Fruit fly (Drosophila melanogaster) whole organism, prepupa: ENCODE data around the gene CG9263.

Source experiments
- Blimp-1 ChIP-seq: fragments of 200-800 bp; sonication (Bioruptor generic); optimal IDR thresholded peaks from 3 replicates; lab custom pipeline; 2017; ENCODE audit warnings: missing biosample characterization, missing genetic modification characterization, mild to moderate bottlenecking, moderate library complexity, missing genetic modification reagents
- CG10631 ChIP-seq: fragments of 200-800 bp; sonication (Bioruptor generic); optimal IDR thresholded peaks from 2 replicates; lab custom pipeline; 2016; ENCODE audit warnings: missing biosample characterization, missing genetic modification characterization
- CG10669 ChIP-seq: fragments of 200-800 bp; sonication (Bioruptor generic); optimal IDR thresholded peaks from 3 replicates; lab custom pipeline; 2018; ENCODE audit warnings: missing biosample characterization, mild to moderate bottlenecking, missing genetic modification characterization, moderate library complexity
- CG1621 ChIP-seq: fragments of 200-800 bp; sonication (Bioruptor generic); optimal IDR thresholded peaks from 3 replicates; lab custom pipeline; 2018; ENCODE audit warnings: missing biosample characterization, mild to moderate bottlenecking, missing genetic modification characterization
- CG16779 ChIP-seq: fragments of 200-800 bp; sonication (Bioruptor generic); optimal IDR thresholded peaks from 3 replicates; lab custom pipeline; 2017; ENCODE audit warnings: missing biosample characterization, mild to moderate bottlenecking, missing genetic modification characterization
- CG3032 ChIP-seq: fragments of 200-800 bp; optimal IDR thresholded peaks from 2 replicates; lab custom pipeline; 2019; ENCODE audit warnings: missing biosample characterization, mild to moderate bottlenecking, missing genetic modification characterization, moderate library complexity
- CG32006 ChIP-seq: fragments of 200-800 bp; sonication (Bioruptor generic); optimal IDR thresholded peaks from 3 replicates; lab custom pipeline; 2017; ENCODE audit warnings: missing biosample characterization, mild to moderate bottlenecking, missing genetic modification characterization
- CG34406 ChIP-seq: fragments of 200-800 bp; sonication (Bioruptor generic); optimal IDR thresholded peaks from 3 replicates; lab custom pipeline; 2016; ENCODE audit warnings: missing biosample characterization, missing genetic modification characterization
- CG3919 ChIP-seq: fragments of 200-800 bp; sonication (Bioruptor generic); optimal IDR thresholded peaks from 3 replicates; lab custom pipeline; 2016; ENCODE audit warnings: missing biosample characterization, missing genetic modification characterization
- CG4318 ChIP-seq: fragments of 200-800 bp; sonication (Bioruptor generic); optimal IDR thresholded peaks from 3 replicates; lab custom pipeline; 2017; ENCODE audit warnings: missing biosample characterization, mild to moderate bottlenecking, missing genetic modification characterization
- CG6163 ChIP-seq: fragments of 200-800 bp; sonication (Bioruptor generic); IDR thresholded peaks from 3 replicates; pipeline ENCODE4 v1.3.6; 2022; ENCODE audit warnings: missing biosample characterization, missing genetic modification characterization
- CG6276 ChIP-seq: fragments of 200-800 bp; sonication (Bioruptor generic); optimal IDR thresholded peaks from 2 replicates; lab custom pipeline; 2017; ENCODE audit warnings: missing biosample characterization, mild to moderate bottlenecking, missing genetic modification characterization
- CG6792 ChIP-seq: fragments of 200-800 bp; sonication (Bioruptor generic); optimal IDR thresholded peaks from 3 replicates; lab custom pipeline; 2016; ENCODE audit warnings: missing biosample characterization, missing genetic modification characterization
- CG6808 ChIP-seq: fragments of 200-800 bp; sonication (Bioruptor generic); optimal IDR thresholded peaks from 3 replicates; lab custom pipeline; 2017; ENCODE audit warnings: missing biosample characterization, missing genetic modification characterization, mild to moderate bottlenecking, moderate library complexity, missing genetic modification reagents
- CG6854 ChIP-seq: fragments of 200-800 bp; sonication (Bioruptor generic); optimal IDR thresholded peaks from 2 replicates; lab custom pipeline; 2017; ENCODE audit warnings: missing biosample characterization, mild to moderate bottlenecking, missing genetic modification characterization
- CG7368 ChIP-seq: fragments of 200-800 bp; sonication (Bioruptor generic); optimal IDR thresholded peaks from 3 replicates; lab custom pipeline; 2016; ENCODE audit warnings: missing biosample characterization, missing genetic modification characterization
- CG8119 ChIP-seq: fragments of 200-800 bp; sonication (Bioruptor generic); IDR thresholded peaks from 3 replicates; pipeline ENCODE4 v1.3.6; 2022; ENCODE audit warnings: missing biosample characterization, missing genetic modification characterization
- CG8319 ChIP-seq: fragments of 200-800 bp; sonication (Bioruptor generic); optimal IDR thresholded peaks from 3 replicates; lab custom pipeline; 2016; ENCODE audit warnings: missing biosample characterization, missing genetic modification characterization
- Eip78C ChIP-seq: fragments of 200-800 bp; sonication (Bioruptor generic); peaks from one replicate; lab custom pipeline; 2016; ENCODE audit warnings: missing biosample characterization, missing genetic modification characterization
- Ets21C ChIP-seq: fragments of 200-800 bp; sonication (Bioruptor generic); optimal IDR thresholded peaks from 3 replicates; lab custom pipeline; 2016; ENCODE audit warnings: missing biosample characterization, missing genetic modification characterization
- Gug ChIP-seq: fragments of 200-800 bp; sonication (Bioruptor generic); IDR thresholded peaks from 2 replicates; pipeline ENCODE4 v1.3.6; 2022; ENCODE audit warnings: missing biosample characterization, missing genetic modification characterization
- Hr38 ChIP-seq: sonication (Bioruptor generic); optimal IDR thresholded peaks from 2 replicates; lab custom pipeline; 2016; ENCODE audit warnings: missing biosample characterization, missing genetic modification characterization
- Hr39 ChIP-seq: fragments of 200-800 bp; sonication (Bioruptor generic); optimal IDR thresholded peaks from 2 replicates; lab custom pipeline; 2016; ENCODE audit warnings: missing biosample characterization, missing genetic modification characterization
- Hr4 ChIP-seq: fragments of 200-800 bp; sonication (Bioruptor generic); optimal IDR thresholded peaks from 3 replicates; lab custom pipeline; 2016; ENCODE audit warnings: missing biosample characterization, missing genetic modification characterization
- Lpt ChIP-seq: fragments of 200-800 bp; sonication (Bioruptor generic); optimal IDR thresholded peaks from 3 replicates; lab custom pipeline; 2016; ENCODE audit warnings: missing biosample characterization, missing genetic modification characterization
- OdsH ChIP-seq: fragments of 200-800 bp; sonication (Bioruptor generic); optimal IDR thresholded peaks from 3 replicates; lab custom pipeline; 2016; ENCODE audit warnings: missing biosample characterization, missing genetic modification characterization
- Smox ChIP-seq: fragments of 200-800 bp; sonication (Bioruptor generic); optimal IDR thresholded peaks from 3 replicates; lab custom pipeline; 2016; ENCODE audit warnings: missing biosample characterization, missing genetic modification characterization
- Sox14 ChIP-seq: fragments of 200-800 bp; sonication (Bioruptor generic); optimal IDR thresholded peaks from 3 replicates; lab custom pipeline; 2016; ENCODE audit warnings: missing biosample characterization, missing genetic modification characterization
- Sox15 ChIP-seq: fragments of 200-800 bp; sonication (Bioruptor generic); optimal IDR thresholded peaks from 3 replicates; lab custom pipeline; 2016; ENCODE audit warnings: missing biosample characterization, missing genetic modification characterization
- achi ChIP-seq: fragments of 200-800 bp; sonication (Bioruptor generic); optimal IDR thresholded peaks from 3 replicates; lab custom pipeline; 2016; ENCODE audit warnings: missing biosample characterization, missing genetic modification characterization
- acj6 ChIP-seq: fragments of 200-800 bp; sonication (Bioruptor generic); optimal IDR thresholded peaks from 3 replicates; lab custom pipeline; 2016; ENCODE audit warnings: missing biosample characterization, missing genetic modification characterization
- cyc ChIP-seq: fragments of 200-800 bp; sonication (Bioruptor generic); optimal IDR thresholded peaks from 3 replicates; lab custom pipeline; 2016; ENCODE audit warnings: missing biosample characterization, missing genetic modification characterization
- dac ChIP-seq: fragments of 200-800 bp; sonication (Bioruptor generic); optimal IDR thresholded peaks from 2 replicates; lab custom pipeline; 2017; ENCODE audit warnings: missing biosample characterization, mild to moderate bottlenecking, missing genetic modification characterization
- dsx ChIP-seq: fragments of 200-800 bp; optimal IDR thresholded peaks from 3 replicates; lab custom pipeline; 2019; ENCODE audit warnings: missing biosample characterization, mild to moderate bottlenecking, missing genetic modification characterization, moderate library complexity; ENCODE audit not compliant: poor library complexity, severe bottlenecking
- eg ChIP-seq: fragments of 200-800 bp; sonication (Bioruptor generic); IDR thresholded peaks from 3 replicates; pipeline ENCODE4 v1.3.6; 2022; ENCODE audit warnings: missing biosample characterization, missing genetic modification characterization
- esn ChIP-seq: fragments of 200-800 bp; sonication (Bioruptor generic); optimal IDR thresholded peaks from 2 replicates; lab custom pipeline; 2016; ENCODE audit warnings: missing biosample characterization, mild to moderate bottlenecking, missing genetic modification characterization, moderate library complexity
- fd59A ChIP-seq: fragments of 200-800 bp; sonication (Bioruptor generic); optimal IDR thresholded peaks from 2 replicates; lab custom pipeline; 2017; ENCODE audit warnings: missing biosample characterization, mild to moderate bottlenecking, missing genetic modification characterization, missing genetic modification reagents
- fkh ChIP-seq: fragments of 200-800 bp; sonication (Bioruptor generic); optimal IDR thresholded peaks from 3 replicates; lab custom pipeline; 2017; ENCODE audit warnings: missing biosample characterization, mild to moderate bottlenecking, missing genetic modification characterization, moderate library complexity
- lz ChIP-seq: fragments of 200-800 bp; sonication (Bioruptor generic); optimal IDR thresholded peaks from 3 replicates; lab custom pipeline; 2016; ENCODE audit warnings: missing biosample characterization, missing genetic modification characterization
- pdm3 ChIP-seq: fragments of 200-800 bp; sonication (Bioruptor generic); optimal IDR thresholded peaks from 3 replicates; lab custom pipeline; 2016; ENCODE audit warnings: missing biosample characterization, missing genetic modification characterization
- spab ChIP-seq: fragments of 200-800 bp; sonication (Bioruptor generic); optimal IDR thresholded peaks from 2 replicates; lab custom pipeline; 2017; ENCODE audit warnings: missing biosample characterization, mild to moderate bottlenecking, missing genetic modification characterization, missing genetic modification reagents
- ss ChIP-seq, 2 experiments: fragments of 200-800 bp; sonication (Bioruptor generic); optimal IDR thresholded peaks; 2 replicates in 1 of 2; 3 replicates in 1 of 2; lab custom pipeline; 2017 to 2018; ENCODE audit warnings: mild to moderate bottlenecking in 2 of 2, missing biosample characterization in 2 of 2, missing genetic modification characterization in 2 of 2, moderate library complexity in 1 of 2
- svp ChIP-seq: fragments of 200-800 bp; sonication (Bioruptor generic); peaks from one replicate; lab custom pipeline; 2016; ENCODE audit warnings: missing biosample characterization, missing genetic modification characterization
- topi ChIP-seq: fragments of 200-800 bp; sonication (Bioruptor generic); optimal IDR thresholded peaks from 3 replicates; lab custom pipeline; 2016; ENCODE audit warnings: missing biosample characterization, missing genetic modification characterization
- vri ChIP-seq: fragments of 200-800 bp; sonication (Bioruptor generic); optimal IDR thresholded peaks from 3 replicates; lab custom pipeline; 2016; ENCODE audit warnings: missing biosample characterization, mild to moderate bottlenecking, missing genetic modification characterization

Gene CG9263

dm6 chr2L:13554547-13555159 lies 12.3 kb upstream of the CG9263 start (continued):
- TF ChIP-seq Eip78C (peak; percentile 52), topi (GFP tag; lab: Kevin White, UChicago) (no peak), CG32006 (GFP tag; lab: Kevin White, UChicago) (no peak), CG6808 (GFP tag; lab: Kevin White, UChicago) (peak; percentile 24), achi (no peak), spab (GFP tag; lab: Kevin White, UChicago) (no peak), Gug (GFP tag; lab: Robert Waterston, UW) (no peak), CG6163 (peak; percentile 47; the same call in 2 of the 3 replicates), Lpt (GFP tag; lab: Kevin White, UChicago) (peak; percentile 46), Hr4 (no peak), CG8119 (GFP tag; lab: Robert Waterston, UW) (no peak), Ets21C (GFP tag; lab: Kevin White, UChicago) (no peak), pdm3 (GFP tag; lab: Kevin White, UChicago) (no peak), CG1621 (tag; lab: Kevin White, UChicago) (no peak), CG6792 (GFP tag; lab: Kevin White, UChicago) (no peak)

DNA sequence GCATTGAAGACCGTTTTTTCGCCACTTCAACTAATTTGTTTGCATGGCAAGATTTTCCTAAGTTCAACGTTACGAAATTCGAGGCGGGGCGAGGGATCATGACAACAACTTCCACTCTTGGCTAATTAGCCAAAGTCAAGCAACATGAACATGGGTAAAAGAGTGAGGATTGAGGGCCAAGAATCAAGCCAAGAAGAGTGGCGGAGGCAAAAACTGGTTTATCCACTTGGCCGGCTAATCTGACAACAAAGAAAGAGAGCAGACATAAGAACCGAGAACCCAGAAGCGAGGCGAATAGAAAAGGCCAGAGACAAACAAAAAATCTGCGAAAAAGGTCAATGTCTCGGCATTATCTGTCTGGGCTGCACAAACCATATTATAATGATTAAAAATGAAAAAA lies 10.3 kb upstream of the CG9263 start:
- TF ChIP-seq Blimp-1 (GFP tag; lab: Kevin White, UChicago) (no peak), ss (GFP tag; optimal IDR thresholded peaks at IDR 0.05; lab: Kevin White, UChicago) (peak in 1 of 2 experiments; percentile 31), svp (GFP tag; lab: Kevin White, UChicago) (peak; percentile 62), Hr39 (GFP tag; lab: Kevin White, UChicago) (no peak), cyc (GFP tag; lab: Kevin White, UChicago) (no peak), dsx (GFP tag; lab: Kevin White, UChicago) (peak; percentile 46)
- TF ChIP-seq, all 60 proteins: peak for 3

DNA sequence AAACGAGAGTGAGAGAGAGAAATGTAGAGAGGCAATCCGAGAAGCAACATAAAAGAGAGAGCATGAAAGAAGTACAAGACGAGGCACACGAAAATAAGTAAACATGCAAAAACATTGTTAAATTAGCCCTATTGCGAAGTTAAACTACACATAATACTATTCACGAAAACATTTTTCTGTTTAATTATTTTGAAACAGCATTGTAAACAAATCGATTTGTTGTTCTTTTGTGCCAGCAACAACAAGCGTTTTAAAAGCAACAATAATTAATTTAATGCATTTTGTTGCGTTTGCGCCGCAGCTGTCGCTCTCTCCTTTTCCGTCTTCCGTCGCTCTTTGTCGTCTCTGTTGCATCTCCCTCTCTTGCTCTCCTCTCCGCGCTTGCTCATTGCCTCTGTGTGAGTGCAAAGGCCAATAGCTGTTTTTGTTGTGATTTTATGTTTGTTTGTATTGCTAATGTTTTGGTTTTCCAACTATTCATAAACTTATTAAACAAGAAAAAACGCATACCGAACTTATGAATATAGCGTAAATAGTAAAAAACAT lies 8.2 kb upstream of the CG9263 start:
- TF ChIP-seq fkh (GFP tag; lab: Kevin White, UChicago): no peak
- TF ChIP-seq Hr38: no peak
- no peak for TF ChIP-seq CG8119 (GFP tag; lab: Robert Waterston, UW)
- no peak for TF ChIP-seq esn (GFP tag; lab: Kevin White, UChicago)
- TF ChIP-seq CG6276 (GFP tag; lab: Kevin White, UChicago): peak; percentile 67
- TF ChIP-seq CG10669 (GFP tag; lab: Kevin White, UChicago): peak; percentile 29
- TF ChIP-seq CG3032 (tag; lab: Kevin White, UChicago): peak; percentile 11
- no peak for TF ChIP-seq Sox15 (GFP tag; lab: Kevin White, UChicago)
- no peak for TF ChIP-seq CG34406 (GFP tag; lab: Kevin White, UChicago)
- peak; percentile 17 for TF ChIP-seq CG3919 (GFP tag; lab: Kevin White, UChicago)
- TF ChIP-seq dac (GFP tag; lab: Kevin White, UChicago): no peak
- TF ChIP-seq Gug (GFP tag; lab: Robert Waterston, UW): no peak
- TF ChIP-seq CG8319: no peak
- TF ChIP-seq fd59A: no peak
- TF ChIP-seq CG32006 (GFP tag; lab: Kevin White, UChicago): peak; percentile 4
- no peak for TF ChIP-seq Eip78C
- peak; percentile 34 for TF ChIP-seq spab (GFP tag; lab: Kevin White, UChicago)
- TF ChIP-seq OdsH (GFP tag; lab: Kevin White, UChicago): no peak
- no peak for TF ChIP-seq Sox14 (GFP tag; lab: Kevin White, UChicago)
- no peak for TF ChIP-seq CG6792 (GFP tag; lab: Kevin White, UChicago)
- TF ChIP-seq svp (GFP tag; lab: Kevin White, UChicago): peak; percentile 92
- TF ChIP-seq CG10631: no peak
- TF ChIP-seq Smox (GFP tag; lab: Kevin White, UChicago): no peak
- no peak for TF ChIP-seq CG4318
- TF ChIP-seq CG1621 (tag; lab: Kevin White, UChicago): peak; percentile 5
- no peak for TF ChIP-seq Hr4
- TF ChIP-seq CG7368: no peak
- no peak for TF ChIP-seq CG6854
- TF ChIP-seq lz (GFP tag; lab: Kevin White, UChicago): no peak
- TF ChIP-seq acj6 (GFP tag; lab: Kevin White, UChicago): no peak
- TF ChIP-seq vri (GFP tag; lab: Kevin White, UChicago): no peak
- TF ChIP-seq CG16779: no peak
- TF ChIP-seq eg (GFP tag; lab: Robert Waterston, UW): peak; percentile 74; the same call in 2 of the 3 replicates
- TF ChIP-seq dsx (GFP tag; lab: Kevin White, UChicago): peak; percentile 29
- no peak for TF ChIP-seq pdm3 (GFP tag; lab: Kevin White, UChicago)
